Worm (Caenorhabditis elegans) whole organism, L1 larva: ENCODE data around the gene cut-4.
A peak's percentile ranks its signal among the peaks of the same experiment; 100 is the strongest.

Experiments
- C16A3.4 ChIP-seq: fragments of 150-350 bp; optimal IDR thresholded peaks from 2 replicates; lab custom pipeline; 2014; ENCODE audit warnings: missing biosample characterization, missing genetic modification characterization
- Y116A8C.19 ChIP-seq: sonication (generic microtip); optimal IDR thresholded peaks from 2 replicates; lab custom pipeline; 2016; ENCODE audit warnings: missing compliant biosample characterization, missing genetic modification characterization, borderline replicate concordance
- ama-1 ChIP-seq: fragments of 150-350 bp; optimal IDR thresholded peaks from 2 replicates; lab custom pipeline; 2014
- ceh-88 ChIP-seq: fragments of 200-800 bp; sonication (Bioruptor generic); IDR thresholded peaks from 2 replicates; pipeline ENCODE4 v1.3.6; 2022; ENCODE audit warnings: missing genetic modification characterization, missing compliant biosample characterization
- dsc-1 ChIP-seq: sonication (generic microtip); optimal IDR thresholded peaks from 2 replicates; lab custom pipeline; 2016; ENCODE audit warnings: mild to moderate bottlenecking, missing genetic modification characterization, missing compliant biosample characterization
- efl-1 ChIP-seq, 4 experiments: fragments of 150-350 bp; optimal IDR thresholded peaks in 3 of 4; peaks in 1 of 4; 1 replicate in 1 of 4; 2 replicates in 3 of 4; lab custom pipeline; 2014; ENCODE audit warnings: missing biosample characterization in 2 of 4, missing genetic modification characterization in 2 of 4, missing genetic modification reagents in 2 of 4
- efl-3 ChIP-seq: fragments of 200-800 bp; sonication (Bioruptor generic); optimal IDR thresholded peaks from 2 replicates; lab custom pipeline; 2018; ENCODE audit warnings: mild to moderate bottlenecking, missing genetic modification characterization, missing compliant biosample characterization
- elt-3 ChIP-seq, 6 experiments: fragments of 150-350 bp in 1 of 6; sonication (generic microtip); optimal IDR thresholded peaks; 2 replicates each; lab custom pipeline; 2017 to 2018; ENCODE audit warnings: missing biosample characterization in 6 of 6, missing genetic modification characterization in 6 of 6, inconsistent platforms in 1 of 6
- fkh-10 ChIP-seq: sonication (generic microtip); optimal IDR thresholded peaks from 2 replicates; lab custom pipeline; 2017; ENCODE audit warnings: missing biosample characterization, missing genetic modification reagents, missing genetic modification characterization
- grh-1 ChIP-seq: fragments of 200-800 bp; sonication (Bioruptor generic); IDR thresholded peaks from 2 replicates; pipeline ENCODE4 v1.3.6; 2022; ENCODE audit warnings: missing genetic modification reagents, missing genetic modification characterization, missing compliant biosample characterization
- hlh-17 ChIP-seq: fragments of 200-800 bp; sonication (Bioruptor generic); optimal IDR thresholded peaks from 2 replicates; lab custom pipeline; 2018; ENCODE audit warnings: missing genetic modification characterization, mild to moderate bottlenecking, missing compliant biosample characterization, moderate library complexity, borderline replicate concordance
- hpl-2 ChIP-seq: fragments of 150-350 bp; optimal IDR thresholded peaks from 2 replicates; lab custom pipeline; 2014; ENCODE audit warnings: missing biosample characterization, missing genetic modification reagents, missing genetic modification characterization
- isw-1 ChIP-seq: fragments of 200-800 bp; sonication (Bioruptor generic); IDR thresholded peaks from 2 replicates; pipeline ENCODE4 v1.3.6; 2022; ENCODE audit warnings: missing genetic modification characterization, missing compliant biosample characterization
- lin-15B ChIP-seq: fragments of 150-350 bp; sonication (generic microtip); optimal IDR thresholded peaks from 3 replicates; lab custom pipeline; 2014; ENCODE audit warnings: missing biosample characterization, missing genetic modification characterization
- lin-39 ChIP-seq: fragments of 150-350 bp; optimal IDR thresholded peaks from 2 replicates; lab custom pipeline; 2014; ENCODE audit warnings: missing biosample characterization, missing genetic modification reagents, missing genetic modification characterization
- lir-3 ChIP-seq: sonication (generic microtip); optimal IDR thresholded peaks from 2 replicates; lab custom pipeline; 2016; ENCODE audit warnings: mild to moderate bottlenecking, missing genetic modification characterization, moderate library complexity, missing compliant biosample characterization; ENCODE audit not compliant: poor library complexity
- lsy-2 ChIP-seq, 2 experiments: fragments of 150-350 bp; optimal IDR thresholded peaks; 2 replicates each; lab custom pipeline; 2014; ENCODE audit warnings: missing biosample characterization in 2 of 2, missing genetic modification characterization in 2 of 2
- mab-9 ChIP-seq: fragments of 200-800 bp; sonication (Bioruptor generic); IDR thresholded peaks from 2 replicates; pipeline ENCODE4 v1.3.6; 2022; ENCODE audit warnings: missing genetic modification reagents, missing genetic modification characterization, missing compliant biosample characterization
- nhr-11 ChIP-seq: fragments of 150-350 bp; optimal IDR thresholded peaks from 2 replicates; lab custom pipeline; 2014; ENCODE audit warnings: missing biosample characterization, missing genetic modification characterization
- nhr-20 ChIP-seq: sonication (generic microtip); optimal IDR thresholded peaks from 2 replicates; lab custom pipeline; 2016; ENCODE audit warnings: mild to moderate bottlenecking, missing genetic modification characterization, missing compliant biosample characterization
- nhr-237 ChIP-seq: fragments of 150-350 bp; optimal IDR thresholded peaks from 2 replicates; lab custom pipeline; 2014; ENCODE audit warnings: missing biosample characterization, missing genetic modification characterization
- nhr-71 ChIP-seq: sonication (generic microtip); optimal IDR thresholded peaks from 2 replicates; lab custom pipeline; 2016; ENCODE audit warnings: mild to moderate bottlenecking, missing genetic modification characterization, moderate library complexity, missing compliant biosample characterization
- nhr-76 ChIP-seq: sonication (generic microtip); optimal IDR thresholded peaks from 2 replicates; lab custom pipeline; 2017; ENCODE audit warnings: missing biosample characterization, missing genetic modification characterization
- nhr-77 ChIP-seq: fragments of 150-350 bp; optimal IDR thresholded peaks from 2 replicates; lab custom pipeline; 2014; ENCODE audit warnings: missing biosample characterization, missing genetic modification characterization
- nhr-85 ChIP-seq: sonication (generic microtip); peaks from one replicate; lab custom pipeline; 2016; ENCODE audit warnings: missing genetic modification characterization, inconsistent platforms, missing compliant biosample characterization
- nhr-90 ChIP-seq: sonication (generic microtip); optimal IDR thresholded peaks from 2 replicates; lab custom pipeline; 2016; ENCODE audit warnings: mild to moderate bottlenecking, missing genetic modification characterization, missing compliant biosample characterization; ENCODE audit not compliant: poor library complexity
- pag-3 ChIP-seq: sonication (generic microtip); optimal IDR thresholded peaks from 2 replicates; lab custom pipeline; 2017; ENCODE audit warnings: missing genetic modification characterization, mild to moderate bottlenecking, missing compliant biosample characterization, antibody characterized with exemption, borderline replicate concordance; ENCODE audit not compliant: insufficient read depth
- pax-3 ChIP-seq: fragments of 200-800 bp; sonication (Bioruptor generic); optimal IDR thresholded peaks from 2 replicates; lab custom pipeline; 2018; ENCODE audit warnings: mild to moderate bottlenecking, missing genetic modification characterization, moderate library complexity, missing compliant biosample characterization
- pqm-1 ChIP-seq: sonication (generic microtip); optimal IDR thresholded peaks from 3 replicates; lab custom pipeline; 2017; ENCODE audit warnings: missing biosample characterization, missing genetic modification characterization
- rnt-1 ChIP-seq: sonication (generic microtip); optimal IDR thresholded peaks from 2 replicates; lab custom pipeline; 2016; ENCODE audit warnings: mild to moderate bottlenecking, missing genetic modification characterization, moderate library complexity, missing compliant biosample characterization
- skn-1 ChIP-seq: fragments of 150-350 bp; optimal IDR thresholded peaks from 2 replicates; lab custom pipeline; 2014; ENCODE audit warnings: missing biosample characterization, missing genetic modification characterization
- sox-4 ChIP-seq: sonication (generic microtip); optimal IDR thresholded peaks from 2 replicates; lab custom pipeline; 2016; ENCODE audit warnings: missing genetic modification characterization, missing compliant biosample characterization
- sptf-1 ChIP-seq: fragments of 150-350 bp; optimal IDR thresholded peaks from 2 replicates; lab custom pipeline; 2014; ENCODE audit warnings: missing biosample characterization, missing genetic modification characterization
- unc-130 ChIP-seq: fragments of 150-350 bp; optimal IDR thresholded peaks from 2 replicates; lab custom pipeline; 2017; ENCODE audit warnings: missing biosample characterization, missing genetic modification characterization, inconsistent platforms
- unc-98 ChIP-seq: fragments of 200-800 bp; sonication (Bioruptor generic); IDR thresholded peaks from 2 replicates; pipeline ENCODE4 v1.3.6; 2022; ENCODE audit warnings: missing genetic modification characterization, missing compliant biosample characterization
- vab-15 ChIP-seq: sonication (generic microtip); optimal IDR thresholded peaks from 2 replicates; lab custom pipeline; 2017; ENCODE audit warnings: missing genotype, mild to moderate bottlenecking, missing genetic modification characterization, missing compliant biosample characterization
- zip-4 ChIP-seq: fragments of 200-800 bp; sonication (Bioruptor generic); optimal IDR thresholded peaks from 2 replicates; lab custom pipeline; 2018; ENCODE audit warnings: mild to moderate bottlenecking, missing genetic modification characterization, moderate library complexity, missing compliant biosample characterization
- ztf-11 ChIP-seq, 2 experiments: sonication (generic microtip); optimal IDR thresholded peaks; 2 replicates each; lab custom pipeline; 2016 to 2017; ENCODE audit warnings: missing genetic modification characterization in 2 of 2, missing biosample characterization in 1 of 2, missing compliant biosample characterization in 1 of 2

Gene cut-4

DNA sequence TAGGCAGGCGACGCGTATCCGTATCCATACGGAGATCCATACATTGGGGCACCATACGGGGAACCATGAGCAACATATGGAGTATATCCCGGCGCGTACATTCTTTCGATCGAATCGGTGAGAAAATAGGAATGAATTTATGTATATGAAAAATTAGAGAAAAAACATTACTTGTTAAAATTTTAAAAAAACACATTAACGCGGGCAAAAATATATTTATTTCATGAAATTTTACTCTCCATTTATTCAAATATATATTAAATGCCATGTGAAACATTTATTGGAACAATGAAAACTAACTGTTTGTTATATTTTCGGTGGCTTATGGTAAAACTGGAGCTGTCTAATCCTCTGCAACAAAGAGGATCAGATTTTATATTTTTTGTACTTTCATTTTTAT lies 35.9 kb downstream of the cut-4 start, which contains the start of gene ZK666.2:
Gene ZK666.2 (minus strand): TSS at position 101 of the 400 bp plus-strand sequence.
- TF ChIP-seq sox-4 (no peak), ceh-88 (GFP tag; lab: Robert Waterston, UW) (no peak), unc-98 (GFP tag; lab: Robert Waterston, UW) (no peak), elt-3 (tag; optimal IDR thresholded peaks at IDR 0.05; lab: Kevin White, UChicago) (no peak), unc-130 (tag; lab: Kevin White, UChicago) (no peak), pax-3 (tag; lab: Kevin White, UChicago) (no peak), lin-15B (no peak)

ce11 chrII:10476039-10476438 lies 40.1 kb downstream of the cut-4 start, which contains the start of gene clec-58:
clec-58 (minus strand) TSS chrII:10476139.
- TF ChIP-seq nhr-90 (tag; lab: Kevin White, UChicago) (no peak), ama-1 (lab: Kevin White, UChicago) (no peak), efl-1 (optimal IDR thresholded peaks at IDR 0.05; lab: Kevin White, UChicago) (no peak), efl-1 (GFP tag; optimal IDR thresholded peaks at IDR 0.05 in 1 of 2; lab: Kevin White, UChicago) (peak in 1 of 2 experiments; percentile 47)

DNA sequence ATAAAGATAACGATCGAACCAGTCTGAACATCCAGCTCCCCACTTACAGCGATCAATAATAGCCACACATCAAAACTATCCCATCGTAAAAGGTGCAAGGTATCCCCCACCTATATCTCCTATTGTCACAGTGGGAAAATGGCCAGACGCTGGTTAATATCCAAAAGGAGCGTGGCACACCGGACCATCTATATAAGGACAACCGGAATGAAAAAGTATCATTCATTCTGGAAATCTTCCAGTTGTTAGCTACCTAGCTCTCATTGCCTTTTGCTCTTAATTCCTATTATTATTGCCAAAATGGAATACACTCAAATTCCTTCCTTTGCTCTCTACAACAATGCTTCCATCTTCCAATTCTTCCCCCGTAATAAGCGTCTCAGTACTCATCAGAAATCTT lies 41.0 kb downstream of the cut-4 start, which contains the start of gene ZK666.4:
Gene ZK666.4 (plus strand): TSS at position 301 of the 400 bp plus-strand sequence.
- TF ChIP-seq rnt-1 (no peak), pqm-1 (no peak)

- TF ChIP-seq lir-3 (tag; lab: Kevin White, UChicago) (no peak), vab-15 (tag; lab: Kevin White, UChicago) (no peak)
Measured at ce11 chrII:10479348-10479747, 43.4 kb downstream of the cut-4 start, which contains the start of gene clec-59. clec-59 (minus strand) TSS chrII:10479448.

DNA sequence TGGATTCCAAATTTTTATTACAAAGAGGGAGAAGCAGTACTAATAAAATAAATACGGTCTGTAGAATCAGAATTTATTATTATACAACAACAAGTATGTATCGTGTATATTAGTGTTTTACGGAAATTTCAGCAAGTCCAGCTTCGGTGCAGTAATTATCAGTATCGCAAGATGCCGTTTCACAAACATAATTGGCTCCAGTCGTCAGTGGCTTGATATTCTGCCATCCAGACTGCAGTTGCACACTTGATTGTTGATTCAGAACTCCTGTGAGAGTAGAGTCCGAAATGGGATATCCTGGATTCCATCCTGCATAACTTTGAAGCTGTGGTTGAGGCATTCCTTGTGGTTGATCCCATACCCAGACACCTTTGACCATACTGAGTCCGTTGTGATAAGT lies 44.1 kb downstream of the cut-4 start:
- TF ChIP-seq Y116A8C.19 (tag; lab: Kevin White, UChicago) (no peak), grh-1 (no peak), nhr-11 (tag; lab: Kevin White, UChicago) (no peak), C16A3.4 (tag; lab: Kevin White, UChicago) (no peak), isw-1 (no peak), pag-3 (tag; lab: Kevin White, UChicago) (no peak), fkh-10 (GFP tag; lab: Kevin White, UChicago) (no peak), mab-9 (no peak), zip-4 (GFP tag; lab: Kevin White, UChicago) (no peak), skn-1 (tag; lab: Kevin White, UChicago) (no peak), nhr-237 (no peak), efl-3 (no peak), nhr-20 (tag; lab: Kevin White, UChicago) (no peak), hlh-17 (no peak), lin-39 (tag; lab: Kevin White, UChicago) (no peak), nhr-76 (tag; lab: Kevin White, UChicago) (no peak), nhr-71 (no peak)

- no peak for TF ChIP-seq nhr-77 (tag; lab: Kevin White, UChicago)
- TF ChIP-seq zip-4 (GFP tag; lab: Kevin White, UChicago): no peak
- TF ChIP-seq sptf-1: no peak
- TF ChIP-seq efl-3: no peak
- no peak for TF ChIP-seq nhr-90 (tag; lab: Kevin White, UChicago)
- no peak for TF ChIP-seq efl-1 (optimal IDR thresholded peaks at IDR 0.05; lab: Kevin White, UChicago)
- peak in 1 of 2 experiments; percentile 56 for TF ChIP-seq efl-1 (GFP tag; optimal IDR thresholded peaks at IDR 0.05 in 1 of 2; lab: Kevin White, UChicago)
- no peak for TF ChIP-seq ztf-11 (tag; optimal IDR thresholded peaks at IDR 0.05; lab: Kevin White, UChicago)
- no peak for TF ChIP-seq hpl-2 (GFP tag; lab: Kevin White, UChicago)
- TF ChIP-seq nhr-85: peak; percentile 21
- TF ChIP-seq lir-3 (tag; lab: Kevin White, UChicago): no peak
- TF ChIP-seq dsc-1 (tag; lab: Kevin White, UChicago): no peak
- no peak for TF ChIP-seq lsy-2 (tag; optimal IDR thresholded peaks at IDR 0.05; lab: Kevin White, UChicago)
Measured at ce11 chrII:10481824-10482556, 46.1 kb downstream of the cut-4 start, which contains the start of the genes clec-60 and ZK666.11. clec-60 (minus strand) TSS chrII:10481874. ZK666.11 (plus strand) TSS chrII:10482522.
